Fruit fly (Drosophila melanogaster) whole organism, pupa: ENCODE measurements around the gene Spn38F.

ENCODE experiments used
- CG13204 ChIP-seq: fragments of 200-800 bp; sonication (Bioruptor generic); optimal IDR thresholded peaks from 2 replicates; lab custom pipeline; 2018; ENCODE audit warnings: missing biosample characterization, mild to moderate bottlenecking, missing genetic modification characterization, moderate library complexity
- CG34367 ChIP-seq: fragments of 200-800 bp; sonication (Bioruptor generic); optimal IDR thresholded peaks from 2 replicates; lab custom pipeline; 2018; ENCODE audit warnings: missing biosample characterization, mild to moderate bottlenecking, missing genetic modification characterization
- CG8301 ChIP-seq: fragments of 200-800 bp; sonication (Bioruptor generic); optimal IDR thresholded peaks from 2 replicates; lab custom pipeline; 2018; ENCODE audit warnings: missing biosample characterization, mild to moderate bottlenecking, missing genetic modification characterization
- D1 ChIP-seq: fragments of 200-800 bp; sonication (Bioruptor generic); optimal IDR thresholded peaks from 2 replicates; lab custom pipeline; 2018; ENCODE audit warnings: missing biosample characterization, mild to moderate bottlenecking, missing genetic modification characterization, moderate library complexity

dm6 chr2L:20883624-20884220 lies 45.9 kb upstream of the Spn38F start:
- no peak for TF ChIP-seq CG8301
- no peak for TF ChIP-seq D1
- no peak for TF ChIP-seq CG13204 (GFP tag; lab: Kevin White, UChicago)
- no peak for TF ChIP-seq CG34367 (tag; lab: Kevin White, UChicago)
